Worm (Caenorhabditis elegans): ENCODE measurements around the gene dao-4.

DNA sequence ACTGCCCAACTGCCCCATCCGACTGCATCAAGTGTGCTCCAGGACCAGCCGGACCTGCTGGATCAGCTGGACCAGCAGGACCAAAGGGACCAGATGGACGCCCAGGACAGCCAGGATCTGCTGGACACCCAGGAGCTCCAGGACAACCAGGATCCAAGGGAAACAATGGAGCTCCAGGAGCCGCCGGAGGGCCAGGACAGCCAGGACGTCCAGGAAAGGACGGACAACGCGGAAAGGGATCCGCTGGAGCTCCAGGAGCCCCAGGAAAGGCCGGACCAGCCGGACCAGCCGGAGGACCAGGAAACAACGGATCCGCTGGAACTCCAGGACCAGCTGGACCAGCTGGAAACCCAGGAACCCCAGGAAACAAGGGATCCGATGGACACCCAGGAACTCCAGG, 3.0 kb downstream of the dao-4 start:
- no peak for TF ChIP-seq gmeb-2 (tag; optimal IDR thresholded peaks at IDR 0.05)
- TF ChIP-seq hlh-30 (tag; optimal IDR thresholded peaks at IDR 0.05; ENCODE audit: insufficient read depth), result no peak
- no peak for TF ChIP-seq pros-1 (tag; optimal IDR thresholded peaks at IDR 0.05)
- TF ChIP-seq ztf-16 (tag; optimal IDR thresholded peaks at IDR 0.05), result no peak
- no peak for TF ChIP-seq odd-2 (tag; optimal IDR thresholded peaks at IDR 0.05)
- TF ChIP-seq pha-4 (tag; optimal IDR thresholded peaks at IDR 0.05), result no peak
- TF ChIP-seq hlh-6 (tag; optimal IDR thresholded peaks at IDR 0.05), result peak; percentile 49
